Worm (Caenorhabditis elegans) whole organism, L1 larva: ENCODE results near the gene flwr-1.

ENCODE experiments used
- C04F5.9 ChIP-seq: sonication (generic microtip); optimal IDR thresholded peaks from 2 replicates; lab custom pipeline; 2016; ENCODE audit warnings: missing genetic modification characterization, missing compliant biosample characterization
- F16B12.6 ChIP-seq: fragments of 150-350 bp; optimal IDR thresholded peaks from 2 replicates; lab custom pipeline; 2014; ENCODE audit warnings: missing biosample characterization, missing genetic modification characterization
- Y116A8C.19 ChIP-seq: sonication (generic microtip); optimal IDR thresholded peaks from 2 replicates; lab custom pipeline; 2016; ENCODE audit warnings: missing compliant biosample characterization, missing genetic modification characterization, borderline replicate concordance
- alr-1 ChIP-seq: fragments of 200-800 bp; sonication (Bioruptor generic); optimal IDR thresholded peaks from 2 replicates; lab custom pipeline; 2018; ENCODE audit warnings: borderline replicate concordance, mild to moderate bottlenecking, missing genetic modification characterization, missing compliant biosample characterization
- ama-1 ChIP-seq: fragments of 150-350 bp; optimal IDR thresholded peaks from 2 replicates; lab custom pipeline; 2014
- blmp-1 ChIP-seq: fragments of 150-350 bp; optimal IDR thresholded peaks from 2 replicates; lab custom pipeline; 2014; ENCODE audit warnings: missing biosample characterization, missing genetic modification characterization
- ceh-63 ChIP-seq: fragments of 200-800 bp; sonication (Bioruptor generic); optimal IDR thresholded peaks from 2 replicates; lab custom pipeline; 2018; ENCODE audit warnings: mild to moderate bottlenecking, missing genetic modification characterization, missing compliant biosample characterization
- ceh-8 ChIP-seq: fragments of 200-800 bp; sonication (Bioruptor generic); optimal IDR thresholded peaks from 2 replicates; lab custom pipeline; 2018; ENCODE audit warnings: mild to moderate bottlenecking, missing genetic modification characterization, moderate library complexity, missing compliant biosample characterization
- ceh-88 ChIP-seq: fragments of 200-800 bp; sonication (Bioruptor generic); IDR thresholded peaks from 2 replicates; pipeline ENCODE4 v1.3.6; 2022; ENCODE audit warnings: missing genetic modification characterization, missing compliant biosample characterization
- ceh-90 ChIP-seq: sonication (generic microtip); optimal IDR thresholded peaks from 2 replicates; lab custom pipeline; 2016; ENCODE audit warnings: missing genetic modification characterization, missing compliant biosample characterization
- ces-1 ChIP-seq: fragments of 150-350 bp; optimal IDR thresholded peaks from 2 replicates; lab custom pipeline; 2014; ENCODE audit warnings: missing biosample characterization, missing genetic modification reagents, missing genetic modification characterization
- dpl-1 ChIP-seq, 3 experiments: fragments of 150-350 bp in 2 of 3; sonication (generic microtip) in 1 of 3; optimal IDR thresholded peaks; 2 replicates each; lab custom pipeline; 2014 to 2017; ENCODE audit warnings: missing biosample characterization in 3 of 3, missing genetic modification characterization in 3 of 3, missing genetic modification reagents in 3 of 3
- efl-3 ChIP-seq: fragments of 200-800 bp; sonication (Bioruptor generic); optimal IDR thresholded peaks from 2 replicates; lab custom pipeline; 2018; ENCODE audit warnings: mild to moderate bottlenecking, missing genetic modification characterization, missing compliant biosample characterization
- egl-13 ChIP-seq: sonication (generic microtip); optimal IDR thresholded peaks from 2 replicates; lab custom pipeline; 2016; ENCODE audit warnings: missing genotype, missing genetic modification reagents, missing genetic modification characterization, missing compliant biosample characterization
- elt-2 ChIP-seq: sonication (generic microtip); optimal IDR thresholded peaks from 2 replicates; lab custom pipeline; 2016; ENCODE audit warnings: missing genetic modification characterization, mild to moderate bottlenecking, inconsistent platforms, missing compliant biosample characterization, missing genetic modification reagents
- elt-3 ChIP-seq, 6 experiments: fragments of 150-350 bp in 1 of 6; sonication (generic microtip); optimal IDR thresholded peaks; 2 replicates each; lab custom pipeline; 2017 to 2018; ENCODE audit warnings: missing biosample characterization in 6 of 6, missing genetic modification characterization in 6 of 6, inconsistent platforms in 1 of 6
- ets-5 ChIP-seq: fragments of 200-800 bp; sonication (Bioruptor generic); IDR thresholded peaks from 2 replicates; pipeline ENCODE4 v1.3.6; 2022; ENCODE audit warnings: missing genetic modification characterization, missing compliant biosample characterization
- fkh-4 ChIP-seq: sonication (generic microtip); optimal IDR thresholded peaks from 2 replicates; lab custom pipeline; 2016; ENCODE audit warnings: missing compliant biosample characterization, missing genetic modification characterization, borderline replicate concordance
- fos-1 ChIP-seq: fragments of 150-350 bp; optimal IDR thresholded peaks from 2 replicates; lab custom pipeline; 2014; ENCODE audit warnings: missing biosample characterization, missing genetic modification characterization
- hlh-17 ChIP-seq: fragments of 200-800 bp; sonication (Bioruptor generic); optimal IDR thresholded peaks from 2 replicates; lab custom pipeline; 2018; ENCODE audit warnings: missing genetic modification characterization, mild to moderate bottlenecking, missing compliant biosample characterization, moderate library complexity, borderline replicate concordance
- hlh-4 ChIP-seq: sonication (generic microtip); optimal IDR thresholded peaks from 2 replicates; lab custom pipeline; 2016; ENCODE audit warnings: mild to moderate bottlenecking, missing genetic modification characterization, missing compliant biosample characterization
- hpl-2 ChIP-seq: fragments of 150-350 bp; optimal IDR thresholded peaks from 2 replicates; lab custom pipeline; 2014; ENCODE audit warnings: missing biosample characterization, missing genetic modification reagents, missing genetic modification characterization
- isw-1 ChIP-seq: fragments of 200-800 bp; sonication (Bioruptor generic); IDR thresholded peaks from 2 replicates; pipeline ENCODE4 v1.3.6; 2022; ENCODE audit warnings: missing genetic modification characterization, missing compliant biosample characterization
- jun-1 ChIP-seq: fragments of 150-350 bp; optimal IDR thresholded peaks from 2 replicates; lab custom pipeline; 2014; ENCODE audit warnings: missing biosample characterization, missing genetic modification reagents, missing genetic modification characterization
- lin-13 ChIP-seq: fragments of 150-350 bp; optimal IDR thresholded peaks from 2 replicates; lab custom pipeline; 2014; ENCODE audit warnings: missing biosample characterization, missing genetic modification reagents, missing genetic modification characterization
- lin-15B ChIP-seq: fragments of 150-350 bp; sonication (generic microtip); optimal IDR thresholded peaks from 3 replicates; lab custom pipeline; 2014; ENCODE audit warnings: missing biosample characterization, missing genetic modification characterization
- lin-35 ChIP-seq, 2 experiments: fragments of 150-350 bp; optimal IDR thresholded peaks; 2 replicates each; lab custom pipeline; 2014; ENCODE audit warnings: missing biosample characterization in 2 of 2, missing genetic modification characterization in 2 of 2, missing genetic modification reagents in 2 of 2
- lin-39 ChIP-seq: fragments of 150-350 bp; optimal IDR thresholded peaks from 2 replicates; lab custom pipeline; 2014; ENCODE audit warnings: missing biosample characterization, missing genetic modification reagents, missing genetic modification characterization
- lsy-2 ChIP-seq, 2 experiments: fragments of 150-350 bp; optimal IDR thresholded peaks; 2 replicates each; lab custom pipeline; 2014; ENCODE audit warnings: missing biosample characterization in 2 of 2, missing genetic modification characterization in 2 of 2
- mep-1 ChIP-seq: fragments of 150-350 bp; optimal IDR thresholded peaks from 2 replicates; lab custom pipeline; 2014; ENCODE audit warnings: missing biosample characterization, missing genetic modification characterization
- nhr-11 ChIP-seq: fragments of 150-350 bp; optimal IDR thresholded peaks from 2 replicates; lab custom pipeline; 2014; ENCODE audit warnings: missing biosample characterization, missing genetic modification characterization
- nhr-19 ChIP-seq: fragments of 200-800 bp; sonication (Bioruptor generic); conservative IDR thresholded peaks from 2 replicates; pipeline ENCODE4 v1.3.6; 2022; ENCODE audit warnings: missing genetic modification characterization, missing compliant biosample characterization
- nhr-237 ChIP-seq: fragments of 150-350 bp; optimal IDR thresholded peaks from 2 replicates; lab custom pipeline; 2014; ENCODE audit warnings: missing biosample characterization, missing genetic modification characterization
- nhr-47 ChIP-seq: sonication (generic microtip); optimal IDR thresholded peaks from 2 replicates; lab custom pipeline; 2016; ENCODE audit warnings: mild to moderate bottlenecking, missing genetic modification characterization, moderate library complexity, missing compliant biosample characterization
- nhr-71 ChIP-seq: sonication (generic microtip); optimal IDR thresholded peaks from 2 replicates; lab custom pipeline; 2016; ENCODE audit warnings: mild to moderate bottlenecking, missing genetic modification characterization, moderate library complexity, missing compliant biosample characterization
- nhr-76 ChIP-seq: sonication (generic microtip); optimal IDR thresholded peaks from 2 replicates; lab custom pipeline; 2017; ENCODE audit warnings: missing biosample characterization, missing genetic modification characterization
- nhr-77 ChIP-seq: fragments of 150-350 bp; optimal IDR thresholded peaks from 2 replicates; lab custom pipeline; 2014; ENCODE audit warnings: missing biosample characterization, missing genetic modification characterization
- nhr-84 ChIP-seq: sonication (generic microtip); optimal IDR thresholded peaks from 2 replicates; lab custom pipeline; 2017; ENCODE audit warnings: missing biosample characterization, missing genetic modification characterization
- pax-3 ChIP-seq: fragments of 200-800 bp; sonication (Bioruptor generic); optimal IDR thresholded peaks from 2 replicates; lab custom pipeline; 2018; ENCODE audit warnings: mild to moderate bottlenecking, missing genetic modification characterization, moderate library complexity, missing compliant biosample characterization
- pqm-1 ChIP-seq: sonication (generic microtip); optimal IDR thresholded peaks from 3 replicates; lab custom pipeline; 2017; ENCODE audit warnings: missing biosample characterization, missing genetic modification characterization
- skn-1 ChIP-seq: fragments of 150-350 bp; optimal IDR thresholded peaks from 2 replicates; lab custom pipeline; 2014; ENCODE audit warnings: missing biosample characterization, missing genetic modification characterization
- sox-4 ChIP-seq: sonication (generic microtip); optimal IDR thresholded peaks from 2 replicates; lab custom pipeline; 2016; ENCODE audit warnings: missing genetic modification characterization, missing compliant biosample characterization
- sup-37 ChIP-seq: fragments of 200-800 bp; sonication (Bioruptor generic); optimal IDR thresholded peaks from 2 replicates; lab custom pipeline; 2018; ENCODE audit warnings: mild to moderate bottlenecking, missing genetic modification characterization, missing compliant biosample characterization
- swsn-7 ChIP-seq: sonication (generic microtip); optimal IDR thresholded peaks from 2 replicates; lab custom pipeline; 2016; ENCODE audit warnings: missing genetic modification characterization, missing compliant biosample characterization
- unc-130 ChIP-seq: fragments of 150-350 bp; optimal IDR thresholded peaks from 2 replicates; lab custom pipeline; 2017; ENCODE audit warnings: missing biosample characterization, missing genetic modification characterization, inconsistent platforms
- unc-30 ChIP-seq: sonication (generic microtip); optimal IDR thresholded peaks from 2 replicates; lab custom pipeline; 2017; ENCODE audit warnings: missing biosample characterization, missing genetic modification characterization
- unc-62 ChIP-seq: fragments of 150-350 bp; optimal IDR thresholded peaks from 2 replicates; lab custom pipeline; 2014; ENCODE audit warnings: missing biosample characterization, missing genetic modification reagents, missing genetic modification characterization
- unc-86 ChIP-seq: sonication (generic microtip); optimal IDR thresholded peaks from 2 replicates; lab custom pipeline; 2016; ENCODE audit warnings: missing genetic modification characterization, missing compliant biosample characterization
- unc-98 ChIP-seq: fragments of 200-800 bp; sonication (Bioruptor generic); IDR thresholded peaks from 2 replicates; pipeline ENCODE4 v1.3.6; 2022; ENCODE audit warnings: missing genetic modification characterization, missing compliant biosample characterization
- vab-15 ChIP-seq: sonication (generic microtip); optimal IDR thresholded peaks from 2 replicates; lab custom pipeline; 2017; ENCODE audit warnings: missing genotype, mild to moderate bottlenecking, missing genetic modification characterization, missing compliant biosample characterization
- xbp-1 ChIP-seq: sonication (generic microtip); optimal IDR thresholded peaks from 2 replicates; lab custom pipeline; 2016; ENCODE audit warnings: missing genetic modification characterization, missing compliant biosample characterization
- zag-1 ChIP-seq: fragments of 150-350 bp; optimal IDR thresholded peaks from 2 replicates; lab custom pipeline; 2014; ENCODE audit warnings: missing biosample characterization, missing genetic modification characterization
- zip-4 ChIP-seq: fragments of 200-800 bp; sonication (Bioruptor generic); optimal IDR thresholded peaks from 2 replicates; lab custom pipeline; 2018; ENCODE audit warnings: mild to moderate bottlenecking, missing genetic modification characterization, moderate library complexity, missing compliant biosample characterization

flwr-1 gene

ce11 chrX:14970221-14970801 is at the start of gene flwr-1, which contains the start of gene tbc-1:
Gene flwr-1, minus strand, starts transcription at chrX:14970271.
Gene tbc-1, plus strand, starts transcription at chrX:14970751.
- TF ChIP-seq pax-3 (tag; lab: Kevin White, UChicago) = no peak
- no peak for TF ChIP-seq isw-1 (GFP tag; lab: Robert Waterston, UW)
- TF ChIP-seq sup-37 (GFP tag; lab: Kevin White, UChicago) = no peak
- no peak for TF ChIP-seq hpl-2 (GFP tag; lab: Kevin White, UChicago)
- TF ChIP-seq ama-1 (lab: Kevin White, UChicago) = no peak
- 0 out of 2 replicates have a peak, but pooled peaks have one; percentile 31 for TF ChIP-seq nhr-19 (GFP tag; lab: Robert Waterston, UW)
- no peak for TF ChIP-seq zip-4
- no peak for TF ChIP-seq ceh-8 (GFP tag; lab: Kevin White, UChicago)
- TF ChIP-seq efl-3 (GFP tag; lab: Kevin White, UChicago) = no peak
- TF ChIP-seq unc-62 (GFP tag; lab: Kevin White, UChicago) = no peak
- TF ChIP-seq unc-98 (GFP tag; lab: Robert Waterston, UW) = no peak
- no peak for TF ChIP-seq C04F5.9 (tag; lab: Kevin White, UChicago)
- peak; percentile 41 for TF ChIP-seq xbp-1 (tag; lab: Kevin White, UChicago)
- TF ChIP-seq ceh-63 (GFP tag; lab: Kevin White, UChicago) = no peak
- TF ChIP-seq nhr-84 (tag; lab: Kevin White, UChicago) = no peak
- no peak for TF ChIP-seq nhr-237 (tag; lab: Kevin White, UChicago)
- no peak for TF ChIP-seq elt-3 (tag; optimal IDR thresholded peaks at IDR 0.05; lab: Kevin White, UChicago)
- peak; percentile 66 for TF ChIP-seq unc-130 (tag; lab: Kevin White, UChicago)
- peak; percentile 34 for TF ChIP-seq skn-1
- TF ChIP-seq unc-30 = no peak
- no peak for TF ChIP-seq ets-5
- no peak for TF ChIP-seq fkh-4 (tag; lab: Kevin White, UChicago)
- no peak for TF ChIP-seq blmp-1 (tag; lab: Kevin White, UChicago)
- no peak for TF ChIP-seq nhr-11
- TF ChIP-seq pqm-1 (tag; lab: Kevin White, UChicago) = no peak
- no peak for TF ChIP-seq F16B12.6 (tag; lab: Kevin White, UChicago)
- peak; percentile 2 for TF ChIP-seq lin-15B
- no peak for TF ChIP-seq mep-1 (tag; lab: Kevin White, UChicago)
- no peak for TF ChIP-seq ceh-90 (tag; lab: Kevin White, UChicago)
- TF ChIP-seq nhr-47 (tag; lab: Kevin White, UChicago) = peak; percentile 38
- no peak for TF ChIP-seq lin-39 (tag; lab: Kevin White, UChicago)
- no peak for TF ChIP-seq lin-13 (GFP tag; lab: Kevin White, UChicago)
- TF ChIP-seq nhr-71 (tag; lab: Kevin White, UChicago) = peak; percentile 55
- no peak for TF ChIP-seq zag-1 (tag; lab: Kevin White, UChicago)
- TF ChIP-seq lsy-2 (tag; optimal IDR thresholded peaks at IDR 0.05; lab: Kevin White, UChicago) = peak in 1 of 2 experiments; percentile 9
- TF ChIP-seq nhr-76 (tag; lab: Kevin White, UChicago) = no peak
- no peak for TF ChIP-seq alr-1 (tag; lab: Kevin White, UChicago)
- no peak for TF ChIP-seq ces-1 (GFP tag; lab: Kevin White, UChicago)
- TF ChIP-seq egl-13 (tag; lab: Kevin White, UChicago) = no peak
- no peak for TF ChIP-seq hlh-17
- no peak for TF ChIP-seq unc-86
- peak; percentile 27 to 55 for TF ChIP-seq lin-35 (GFP tag; optimal IDR thresholded peaks at IDR 0.05; lab: Kevin White, UChicago)
- TF ChIP-seq hlh-4 = no peak
- TF ChIP-seq jun-1 (tag; lab: Kevin White, UChicago) = no peak
- peak in 1 of 3 experiments; percentile 32 for TF ChIP-seq dpl-1 (GFP tag; optimal IDR thresholded peaks at IDR 0.05; lab: Kevin White, UChicago)
- TF ChIP-seq sox-4 (tag; lab: Kevin White, UChicago) = no peak
- TF ChIP-seq Y116A8C.19 (tag; lab: Kevin White, UChicago) = no peak
- TF ChIP-seq nhr-77 = no peak
- TF ChIP-seq swsn-7 = peak; percentile 53
- no peak for TF ChIP-seq ceh-88
- no peak for TF ChIP-seq elt-2 (tag; lab: Kevin White, UChicago)
- peak; percentile 30 for TF ChIP-seq fos-1 (tag; lab: Kevin White, UChicago)
- TF ChIP-seq vab-15 (tag; lab: Kevin White, UChicago) = no peak
